Worm (Caenorhabditis elegans): Measurements from ENCODE around the gene T01C3.3.
"Not testable (repeated sequence)": the region's sequence is repeated elsewhere in the genome, so short reads cannot be mapped to it uniquely, and the experiment has no call there.

T01C3.3 gene

ce11 chrV:14992627-14993117, at the start of gene T01C3.3:
Gene T01C3.3 (minus strand): TSS chrV:14992677.
- TF ChIP-seq unc-130 (GFP tag; optimal IDR thresholded peaks at IDR 0.05): peak; percentile 59
- TF ChIP-seq nhr-111 (GFP tag; optimal IDR thresholded peaks at IDR 0.05): no peak
- TF ChIP-seq lin-38 (GFP tag; IDR thresholded peaks at IDR 0.05): peak; percentile 63
- TF ChIP-seq spr-3 (GFP tag; optimal IDR thresholded peaks at IDR 0.05): no peak
- peak; percentile 81 for TF ChIP-seq Y48G9A.11 (GFP tag; IDR thresholded peaks at IDR 0.05)

ce11 chrV:15036769-15037168, 44.3 kb upstream of the T01C3.3 start, which contains the start of gene melo-3:
Gene melo-3 (minus strand): TSS chrV:15036869.
- not testable (repeated sequence) for TF ChIP-seq nhr-237, zfp-2, nhr-48 (tag; optimal IDR thresholded peaks at IDR 0.05)

- TF ChIP-seq mxl-3 (GFP tag; optimal IDR thresholded peaks at IDR 0.05); ztf-7 (tag; optimal IDR thresholded peaks at IDR 0.05); tra-1 (GFP tag; IDR thresholded peaks at IDR 0.05): not testable (repeated sequence)
These were observed 38.9 kb upstream of the T01C3.3 start, which contains the start of gene cng-1 for ce11 chrV:15031373-15031772. Gene cng-1 (minus strand): TSS chrV:15031473.

ce11 chrV:15028896-15029519, 36.5 kb upstream of the T01C3.3 start, which contains the start of gene F14H8.8:
Gene F14H8.8 (plus strand): TSS chrV:15029469.
- TF ChIP-seq attf-4 (tag; optimal IDR thresholded peaks at IDR 0.05): no peak
- peak; percentile 80 for TF ChIP-seq F49E8.2 (tag; optimal IDR thresholded peaks at IDR 0.05; ENCODE audit: borderline replicate concordance)
- no peak for TF ChIP-seq fkh-10 (GFP tag; optimal IDR thresholded peaks at IDR 0.05)
- TF ChIP-seq nhr-111 (GFP tag; optimal IDR thresholded peaks at IDR 0.05): no peak
- TF ChIP-seq lin-13 (GFP tag; optimal IDR thresholded peaks at IDR 0.05): no peak
- no peak for TF ChIP-seq ceh-62 (tag; optimal IDR thresholded peaks at IDR 0.05)
- TF ChIP-seq zfp-2 (tag; optimal IDR thresholded peaks at IDR 0.05): no peak
- no peak for TF ChIP-seq unc-62 (GFP tag; optimal IDR thresholded peaks at IDR 0.05 in 1 of 2)
- TF ChIP-seq unc-62 (tag; optimal IDR thresholded peaks at IDR 0.05): no peak
- TF ChIP-seq nhr-41 (GFP tag; IDR thresholded peaks at IDR 0.05): no peak
- TF ChIP-seq snpc-4 (tag; optimal IDR thresholded peaks at IDR 0.05): peak; percentile 77
- no peak for TF ChIP-seq hmg-1.1 (GFP tag; IDR thresholded peaks at IDR 0.05)
- TF ChIP-seq snpc-1.2 (GFP tag; IDR thresholded peaks at IDR 0.05): peak; percentile 77
- TF ChIP-seq zag-1 (tag; optimal IDR thresholded peaks at IDR 0.05): no peak
- TF ChIP-seq egl-43 (GFP tag; IDR thresholded peaks at IDR 0.05): 0 out of 2 replicates have a peak, but pooled peaks have one; percentile 39
- TF ChIP-seq dpl-1 (GFP tag; optimal IDR thresholded peaks at IDR 0.05): no peak
- TF ChIP-seq lir-3 (tag; optimal IDR thresholded peaks at IDR 0.05): no peak
- peak; percentile 41 for TF ChIP-seq nhr-6 (tag; optimal IDR thresholded peaks at IDR 0.05)
- TF ChIP-seq unc-130 (GFP tag; optimal IDR thresholded peaks at IDR 0.05): peak; percentile 36
- TF ChIP-seq arid-1 (GFP tag; conservative IDR thresholded peaks at IDR 0.05): peak; percentile 31; the same call in 1 of the 2 replicates
- TF ChIP-seq duxl-1 (tag; optimal IDR thresholded peaks at IDR 0.05; ENCODE audit: poor library complexity): peak; percentile 9
- no peak for TF ChIP-seq fos-1 (tag; optimal IDR thresholded peaks at IDR 0.05)
- TF ChIP-seq nhr-48 (tag; optimal IDR thresholded peaks at IDR 0.05): no peak
- TF ChIP-seq Y48G9A.11 (GFP tag; IDR thresholded peaks at IDR 0.05): peak; percentile 49; the same call in 1 of the 2 replicates
- no peak for TF ChIP-seq tra-1 (GFP tag; IDR thresholded peaks at IDR 0.05)
- TF ChIP-seq nhr-10 (tag; optimal IDR thresholded peaks at IDR 0.05): no peak
- TF ChIP-seq Y105C5A.15 (GFP tag; IDR thresholded peaks at IDR 0.05): no peak
- no peak for TF ChIP-seq ama-1 (optimal IDR thresholded peaks at IDR 0.05)
- TF ChIP-seq lin-38 (GFP tag; IDR thresholded peaks at IDR 0.05): peak; percentile 60
- no peak for TF ChIP-seq egl-27 (tag; optimal IDR thresholded peaks at IDR 0.05)
- TF ChIP-seq T26A8.4 (GFP tag; IDR thresholded peaks at IDR 0.05): peak; percentile 63; the same call in 1 of the 2 replicates
- TF ChIP-seq daf-16 (GFP tag; optimal IDR thresholded peaks at IDR 0.05): no peak
- no peak for TF ChIP-seq daf-16 (tag; optimal IDR thresholded peaks at IDR 0.05)
- no peak for TF ChIP-seq dmd-9 (GFP tag; IDR thresholded peaks at IDR 0.05)
- no peak for TF ChIP-seq jun-1 (tag; optimal IDR thresholded peaks at IDR 0.05)
- no peak for TF ChIP-seq saeg-2 (GFP tag; IDR thresholded peaks at IDR 0.05)
